Fruit fly (Drosophila melanogaster): Measurements from ENCODE around the gene Amnionless.

- TF ChIP-seq CG31441 (GFP tag; IDR thresholded peaks at IDR 0.05): no peak; the same call in 1 of the 2 replicates
- peak; percentile 33 for TF ChIP-seq Mad (GFP tag; optimal IDR thresholded peaks at IDR 0.05)
- TF ChIP-seq sisA (GFP tag; IDR thresholded peaks at IDR 0.05): no peak
Measured at dm6 chr2L:285596-286023, 3.3 kb downstream of the Amnionless start.
